Worm (Caenorhabditis elegans) whole organism, L3 larva: ENCODE results near the gene T19H5.4.

Experiments
- nhr-25 ChIP-seq: sonication (generic microtip); optimal IDR thresholded peaks from 2 replicates; lab custom pipeline; 2017; ENCODE audit warnings: missing biosample characterization, missing genetic modification characterization
- unc-62 ChIP-seq: fragments of 150-350 bp; sonication (generic microtip); optimal IDR thresholded peaks from 4 replicates; lab custom pipeline; 2014; ENCODE audit warnings: missing biosample characterization, missing genetic modification reagents, missing genetic modification characterization

ce11 chrII:9522986-9523385 is 35.8 kb upstream of the T19H5.4 start, which contains the start of gene AH6.17:
- TF ChIP-seq nhr-25 (tag; lab: Kevin White, UChicago): no peak
- no peak for TF ChIP-seq unc-62 (GFP tag; lab: Kevin White, UChicago)
